Worm (Caenorhabditis elegans): ENCODE measurements around the gene K05F1.10.

- TF ChIP-seq T22C8.4 (GFP tag; IDR thresholded peaks at IDR 0.05) = no peak
- TF ChIP-seq flt-1 (GFP tag; IDR thresholded peaks at IDR 0.05) = no peak
- TF ChIP-seq med-1 (GFP tag; optimal IDR thresholded peaks at IDR 0.05; ENCODE audit: insufficient read depth) = no peak
- no peak for TF ChIP-seq ref-1 (GFP tag; conservative IDR thresholded peaks at IDR 0.05)
- TF ChIP-seq cog-1 (tag; optimal IDR thresholded peaks at IDR 0.05) = no peak
These were observed 11.1 kb upstream of the K05F1.10 start, which contains the start of gene ZK1248.20 for ce11 chrII:5816346-5816745.

Measured in whole organism, midembryonic.